Fruit fly (Drosophila melanogaster): Measurements from ENCODE around the gene RhoGAP68F.
A peak's percentile ranks its signal among the peaks of the same experiment; 100 is the strongest.

Gene RhoGAP68F

DNA sequence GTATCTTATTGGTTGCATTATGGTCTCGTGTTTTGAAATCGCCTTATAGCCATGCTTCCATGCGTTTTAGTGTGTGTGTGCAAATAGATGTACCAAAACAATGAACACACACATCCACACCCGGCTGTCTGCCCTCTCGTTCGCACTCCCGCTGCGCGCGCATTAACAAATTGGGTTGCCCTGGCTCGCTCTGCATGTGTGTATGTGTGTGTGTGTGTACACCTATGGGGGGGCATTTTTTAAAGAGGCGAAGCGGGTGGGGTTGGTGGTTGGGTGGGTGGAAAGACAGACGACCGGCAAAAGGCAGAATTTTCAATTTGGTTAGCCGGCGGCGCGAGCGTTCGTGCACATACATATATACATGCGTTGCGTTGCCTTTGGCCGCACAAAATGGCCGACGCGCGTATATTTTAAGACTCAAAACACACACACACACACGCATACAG lies 14.5 kb upstream of the RhoGAP68F start (continued):
- TF ChIP-seq CG1647 (GFP tag; optimal IDR thresholded peaks at IDR 0.05) (no peak), cato (GFP tag; optimal IDR thresholded peaks at IDR 0.05; ENCODE audit: borderline replicate concordance) (no peak), gsb (GFP tag; IDR thresholded peaks at IDR 0.05) (no peak), CG18599 (GFP tag; optimal IDR thresholded peaks at IDR 0.05) (no peak), shn (GFP tag; optimal IDR thresholded peaks at IDR 0.05) (no peak), dan (GFP tag; IDR thresholded peaks at IDR 0.05) (no peak), ham (GFP tag; IDR thresholded peaks at IDR 0.05) (no peak), HHEX (GFP tag; optimal IDR thresholded peaks at IDR 0.05) (no peak), en (GFP tag; optimal IDR thresholded peaks at IDR 0.05) (no peak), CG2202 (tag; optimal IDR thresholded peaks at IDR 0.05) (no peak), gce (GFP tag; IDR thresholded peaks at IDR 0.05) (no peak), CTCF (GFP tag; optimal IDR thresholded peaks at IDR 0.05) (no peak), Spps (tag; optimal IDR thresholded peaks at IDR 0.05) (no peak), Ssrp (tag; optimal IDR thresholded peaks at IDR 0.05) (no peak), CG4730 (GFP tag; IDR thresholded peaks at IDR 0.05) (no peak), bab2 (GFP tag; optimal IDR thresholded peaks at IDR 0.05) (no peak), Poxn (GFP tag; IDR thresholded peaks at IDR 0.05) (no peak), pb (GFP tag; optimal IDR thresholded peaks at IDR 0.05) (no peak), CG15479 (GFP tag; optimal IDR thresholded peaks at IDR 0.05) (peak; percentile 71), CG34224 (GFP tag; IDR thresholded peaks at IDR 0.05; ENCODE audit: partially characterized antibody) (no peak), phol (tag; optimal IDR thresholded peaks at IDR 0.05) (peak; percentile 84), CG4360 (GFP tag; IDR thresholded peaks at IDR 0.05) (no peak), disco-r (GFP tag; optimal IDR thresholded peaks at IDR 0.05) (no peak), Elba2 (GFP tag; optimal IDR thresholded peaks at IDR 0.05) (peak; percentile 95), klu (GFP tag; IDR thresholded peaks at IDR 0.05) (no peak; the same call in 1 of the 2 replicates), trh (GFP tag; optimal IDR thresholded peaks at IDR 0.05) (no peak), CG15601 (tag; optimal IDR thresholded peaks at IDR 0.05) (peak; percentile 6), CG3838 (GFP tag; optimal IDR thresholded peaks at IDR 0.05) (no peak), CG7556 (GFP tag; optimal IDR thresholded peaks at IDR 0.05) (no peak), CG8388 (GFP tag; optimal IDR thresholded peaks at IDR 0.05) (no peak), sisA (GFP tag; IDR thresholded peaks at IDR 0.05) (no peak), repo (GFP tag; optimal IDR thresholded peaks at IDR 0.05) (no peak), lmd (GFP tag; IDR thresholded peaks at IDR 0.05) (peak; percentile 32; the same call in 1 of the 2 replicates), CG10654 (GFP tag; optimal IDR thresholded peaks at IDR 0.05) (no peak), Oaz (GFP tag; IDR thresholded peaks at IDR 0.05) (no peak), CG11504 (tag; optimal IDR thresholded peaks at IDR 0.05) (peak; percentile 16), Dll (GFP tag; IDR thresholded peaks at IDR 0.05; ENCODE audit: partially characterized antibody) (no peak)

DNA sequence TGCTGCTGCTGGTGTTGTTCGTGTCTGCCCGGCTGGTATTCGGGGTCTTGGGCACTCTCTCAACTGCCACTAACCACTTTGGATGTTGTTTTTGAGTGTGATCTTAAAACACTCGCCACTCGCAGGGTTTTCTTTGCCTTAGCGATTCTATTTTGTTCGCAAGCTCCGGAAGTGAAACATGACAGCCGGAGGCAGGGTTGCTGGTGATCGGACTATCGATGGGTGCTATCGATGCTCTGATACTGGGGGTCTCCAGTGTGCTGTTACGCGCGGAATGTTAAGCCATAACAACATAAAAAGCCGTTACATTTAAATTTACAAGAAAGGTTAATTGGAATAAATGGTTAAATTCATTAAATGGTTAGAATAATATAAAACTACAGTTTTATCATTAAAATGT lies 13.7 kb upstream of the RhoGAP68F start, which contains the start of gene yps:
Gene yps, minus strand, starts transcription at position 176 of the 400 bp plus-strand sequence.
- TF ChIP-seq CG15269 (tag; optimal IDR thresholded peaks at IDR 0.05): peak; percentile 89
- TF ChIP-seq shn (GFP tag; optimal IDR thresholded peaks at IDR 0.05): peak; percentile 93
- TF ChIP-seq stwl (tag; optimal IDR thresholded peaks at IDR 0.05): peak; percentile 91
- TF ChIP-seq crol (GFP tag; IDR thresholded peaks at IDR 0.05): peak; percentile 39; the same call in 1 of the 2 replicates
- TF ChIP-seq jumu (GFP tag; optimal IDR thresholded peaks at IDR 0.05): peak; percentile 70
- no peak for TF ChIP-seq Blimp-1 (GFP tag; optimal IDR thresholded peaks at IDR 0.05)
- peak; percentile 87 for TF ChIP-seq ewg (GFP tag; optimal IDR thresholded peaks at IDR 0.05)
- TF ChIP-seq CG10267 (tag; optimal IDR thresholded peaks at IDR 0.05): peak; percentile 92
- peak; percentile 98 for TF ChIP-seq chm (GFP tag; IDR thresholded peaks at IDR 0.05)
- TF ChIP-seq CG11696 (GFP tag; IDR thresholded peaks at IDR 0.05): peak; percentile 79
- peak; percentile 93 for TF ChIP-seq CG2202 (tag; optimal IDR thresholded peaks at IDR 0.05)
- TF ChIP-seq CG18619 (GFP tag; optimal IDR thresholded peaks at IDR 0.05): peak; percentile 96
- TF ChIP-seq Kr (GFP tag; optimal IDR thresholded peaks at IDR 0.05): peak; percentile 80
- TF ChIP-seq jing (GFP tag; optimal IDR thresholded peaks at IDR 0.05): no peak
- TF ChIP-seq CG11085 (GFP tag; IDR thresholded peaks at IDR 0.05): peak; percentile 90
- peak; percentile 97 for TF ChIP-seq CrebB (tag; optimal IDR thresholded peaks at IDR 0.05)
- TF ChIP-seq bsh (GFP tag; optimal IDR thresholded peaks at IDR 0.05): peak; percentile 58 to 88
- peak; percentile 89 for TF ChIP-seq amos (GFP tag; IDR thresholded peaks at IDR 0.05; ENCODE audit: partially characterized antibody)
- peak; percentile 71 for TF ChIP-seq CG4360 (GFP tag; IDR thresholded peaks at IDR 0.05)

Data from whole organism, embryonic.